Fruit fly (Drosophila melanogaster): ENCODE data around the gene Hsp68.
A peak's percentile ranks its signal among the peaks of the same experiment; 100 is the strongest.

Gene Hsp68

DNA sequence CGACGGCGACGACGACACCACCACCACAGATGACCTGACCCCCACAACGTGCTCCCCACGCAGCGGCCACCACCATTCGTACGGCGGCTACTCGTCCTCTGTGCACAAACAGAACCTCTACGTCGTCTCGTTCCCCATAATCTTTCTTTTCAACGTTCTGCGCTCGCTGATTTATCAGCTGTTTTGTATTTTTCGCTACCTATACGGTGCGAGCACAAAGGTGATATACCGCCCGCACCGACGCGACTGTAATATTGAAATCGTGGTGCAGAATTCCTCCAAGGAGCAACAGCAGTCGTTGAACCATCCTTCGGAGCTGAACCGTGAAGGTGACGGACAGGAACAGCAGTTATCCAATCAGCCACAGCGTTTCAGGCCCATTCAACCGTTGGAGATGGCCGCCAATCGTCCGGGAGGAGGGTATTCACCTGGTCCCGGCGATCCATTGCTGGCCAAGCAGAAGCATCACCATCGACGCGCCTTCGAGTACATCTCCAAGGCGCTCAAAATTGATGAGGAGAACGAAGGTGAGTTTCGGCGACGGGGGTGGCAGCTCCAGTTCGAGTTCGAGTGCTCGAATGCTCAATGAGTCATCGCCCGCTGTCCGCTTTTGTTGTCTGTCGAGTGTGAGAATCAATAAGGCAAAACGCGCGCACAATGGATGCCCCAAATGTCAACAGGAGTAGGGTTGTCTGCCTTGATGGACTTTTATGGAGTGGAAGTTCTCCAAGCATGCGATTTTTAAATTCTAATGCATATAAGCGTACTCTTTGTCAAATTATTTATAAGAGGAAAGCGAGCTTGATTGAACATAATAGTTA is 18.2 kb downstream of the Hsp68 start, which contains the start of gene Miro (continued):
- TF ChIP-seq CG11902 (GFP tag; optimal IDR thresholded peaks at IDR 0.05): no peak
- TF ChIP-seq OdsH (GFP tag; optimal IDR thresholded peaks at IDR 0.05): no peak
- TF ChIP-seq Lpt (GFP tag; optimal IDR thresholded peaks at IDR 0.05): no peak

DNA sequence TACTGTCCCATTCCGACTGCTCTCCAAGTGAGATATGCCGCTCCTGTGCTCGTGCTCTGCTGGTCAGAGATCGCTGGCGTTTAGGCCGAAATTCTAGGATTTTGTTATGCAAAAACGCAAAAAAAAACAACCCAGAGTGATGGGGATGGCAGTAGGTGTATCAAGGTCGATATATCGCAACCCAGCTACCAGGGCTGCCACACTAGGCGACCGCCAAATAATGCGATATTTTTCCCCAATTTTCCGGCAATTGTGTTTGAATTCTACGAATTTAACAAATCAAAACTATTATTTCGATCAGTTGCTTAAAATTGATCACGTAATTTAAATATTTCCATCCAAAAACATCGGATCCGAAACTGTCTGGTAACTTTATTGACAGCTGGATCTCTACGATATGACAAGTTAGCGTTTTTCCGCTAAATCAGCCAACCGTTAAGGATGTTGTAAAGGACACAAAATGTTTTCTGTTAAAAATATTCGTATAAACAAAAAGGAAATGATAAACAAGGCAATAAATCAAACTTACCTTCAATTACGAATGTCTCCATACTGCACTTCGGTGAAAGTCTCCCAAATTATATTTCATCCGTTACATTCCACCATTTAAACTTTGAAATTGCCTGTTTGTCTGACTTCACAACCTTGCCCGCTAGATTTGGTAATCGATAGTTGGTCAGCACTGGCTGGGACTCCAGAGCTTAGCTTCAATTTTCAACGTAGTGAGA is 19.4 kb downstream of the Hsp68 start, which contains the start of gene spas:
Gene spas, plus strand, starts transcription at position 678 of the 728 bp plus-strand sequence.
- TF ChIP-seq CG4318 (GFP tag; optimal IDR thresholded peaks at IDR 0.05): no peak
- peak; percentile 69 for TF ChIP-seq OdsH (GFP tag; optimal IDR thresholded peaks at IDR 0.05)
- no peak for TF ChIP-seq Hr38 (GFP tag; optimal IDR thresholded peaks at IDR 0.05)
- TF ChIP-seq fd59A (GFP tag; optimal IDR thresholded peaks at IDR 0.05): peak; percentile 41
- no peak for TF ChIP-seq Blimp-1 (GFP tag; optimal IDR thresholded peaks at IDR 0.05)
- peak; percentile 75 for TF ChIP-seq achi (GFP tag; optimal IDR thresholded peaks at IDR 0.05)
- peak; percentile 40 for TF ChIP-seq fkh (GFP tag; optimal IDR thresholded peaks at IDR 0.05)
- no peak for TF ChIP-seq CG9139 (GFP tag; optimal IDR thresholded peaks at IDR 0.05)
- TF ChIP-seq fd85E (GFP tag; optimal IDR thresholded peaks at IDR 0.05): no peak
- TF ChIP-seq Eip75B (GFP tag; optimal IDR thresholded peaks at IDR 0.05): peak; percentile 74
- peak; percentile 46 for TF ChIP-seq dac (GFP tag; optimal IDR thresholded peaks at IDR 0.05)
- peak; percentile 68 for TF ChIP-seq topi (GFP tag; optimal IDR thresholded peaks at IDR 0.05)
- peak; percentile 58 for TF ChIP-seq CG7368 (GFP tag; optimal IDR thresholded peaks at IDR 0.05)
- no peak for TF ChIP-seq spab (GFP tag; optimal IDR thresholded peaks at IDR 0.05)
- peak; percentile 15 for TF ChIP-seq dsx (GFP tag; optimal IDR thresholded peaks at IDR 0.05; ENCODE audit: poor library complexity, severe bottlenecking)
- TF ChIP-seq Ets21C (GFP tag; optimal IDR thresholded peaks at IDR 0.05): peak; percentile 62
- peak; percentile 30 for TF ChIP-seq vri (GFP tag; optimal IDR thresholded peaks at IDR 0.05)
- TF ChIP-seq CG6276 (GFP tag; optimal IDR thresholded peaks at IDR 0.05): no peak
- peak; percentile 68 for TF ChIP-seq cyc (GFP tag; optimal IDR thresholded peaks at IDR 0.05)
- peak in 1 of 2 experiments; percentile 46 for TF ChIP-seq salr (GFP tag; optimal IDR thresholded peaks at IDR 0.05)
- TF ChIP-seq Eip93F (GFP tag; optimal IDR thresholded peaks at IDR 0.05): no peak
- TF ChIP-seq net (GFP tag; optimal IDR thresholded peaks at IDR 0.05): no peak
- no peak for TF ChIP-seq Smox (GFP tag; optimal IDR thresholded peaks at IDR 0.05)
- TF ChIP-seq CG31627 (GFP tag; optimal IDR thresholded peaks at IDR 0.05): peak; percentile 82
- peak; percentile 64 for TF ChIP-seq Sox15 (GFP tag; optimal IDR thresholded peaks at IDR 0.05)
- no peak for TF ChIP-seq CG11762 (GFP tag; optimal IDR thresholded peaks at IDR 0.05; ENCODE audit: insufficient read depth)
- TF ChIP-seq Hr4 (GFP tag; optimal IDR thresholded peaks at IDR 0.05): peak; percentile 80
- peak; percentile 68 for TF ChIP-seq pdm3 (GFP tag; optimal IDR thresholded peaks at IDR 0.05)
- peak; percentile 22; the same call in 1 of the 2 replicates for TF ChIP-seq CG11294 (GFP tag; IDR thresholded peaks at IDR 0.05)
- peak; percentile 50 for TF ChIP-seq CG6792 (GFP tag; optimal IDR thresholded peaks at IDR 0.05)
- TF ChIP-seq ss (GFP tag; optimal IDR thresholded peaks at IDR 0.05): peak in 1 of 2 experiments; percentile 20
- peak; percentile 64 for TF ChIP-seq Met (GFP tag; optimal IDR thresholded peaks at IDR 0.05)
- TF ChIP-seq CG3919 (GFP tag; optimal IDR thresholded peaks at IDR 0.05): peak; percentile 58
- TF ChIP-seq Lpt (GFP tag; optimal IDR thresholded peaks at IDR 0.05): peak; percentile 18
- peak; percentile 48 for TF ChIP-seq CG8319 (GFP tag; optimal IDR thresholded peaks at IDR 0.05)
- TF ChIP-seq CG32006 (GFP tag; optimal IDR thresholded peaks at IDR 0.05): peak; percentile 67
- TF ChIP-seq CG6808 (GFP tag; optimal IDR thresholded peaks at IDR 0.05): peak; percentile 44
- TF ChIP-seq CG8632 (GFP tag; optimal IDR thresholded peaks at IDR 0.05): peak; percentile 50
- TF ChIP-seq CG15336 (GFP tag; IDR thresholded peaks at IDR 0.05): peak; percentile 46; the same call in 1 of the 2 replicates
- peak; percentile 74 for TF ChIP-seq CG11902 (GFP tag; optimal IDR thresholded peaks at IDR 0.05)
- TF ChIP-seq acj6 (GFP tag; optimal IDR thresholded peaks at IDR 0.05): peak; percentile 71
- TF ChIP-seq CG3032 (tag; optimal IDR thresholded peaks at IDR 0.05): peak; percentile 61
- peak; percentile 83 for TF ChIP-seq lz (GFP tag; optimal IDR thresholded peaks at IDR 0.05)
- TF ChIP-seq CG16779 (tag; optimal IDR thresholded peaks at IDR 0.05): no peak
- TF ChIP-seq Sox14 (GFP tag; optimal IDR thresholded peaks at IDR 0.05): peak; percentile 67
- peak; percentile 86 for TF ChIP-seq Hr39 (GFP tag; optimal IDR thresholded peaks at IDR 0.05)

Data from whole organism, prepupa.